Fruit fly (Drosophila melanogaster) whole organism, wandering third instar larva: Measurements from ENCODE around the gene COX8.

ENCODE experiments used
- CG32264 ChIP-seq: fragments of 200-800 bp; sonication (Bioruptor generic); optimal IDR thresholded peaks from 2 replicates; lab custom pipeline; 2016; ENCODE audit warnings: missing biosample characterization, missing genetic modification characterization
- CrebA ChIP-seq: fragments of 200-800 bp; sonication (Bioruptor generic); optimal IDR thresholded peaks from 2 replicates; lab custom pipeline; 2016; ENCODE audit warnings: missing biosample characterization, mild to moderate bottlenecking, missing genetic modification characterization, borderline replicate concordance
- Dfd ChIP-seq: fragments of >200 bp; optimal IDR thresholded peaks from 2 replicates; lab custom pipeline; 2017; ENCODE audit warnings: missing biosample characterization, missing genetic modification characterization
- HLH106 ChIP-seq: fragments of 200-800 bp; optimal IDR thresholded peaks from 3 replicates; lab custom pipeline; 2019; ENCODE audit warnings: missing biosample characterization, mild to moderate bottlenecking, missing genetic modification characterization, moderate library complexity
- Hnf4 ChIP-seq: fragments of 200-800 bp; sonication (Bioruptor generic); optimal IDR thresholded peaks from 2 replicates; lab custom pipeline; 2016; ENCODE audit warnings: missing biosample characterization, mild to moderate bottlenecking, missing genetic modification characterization
- Hr78 ChIP-seq: fragments of >200 bp; optimal IDR thresholded peaks from 2 replicates; lab custom pipeline; 2017; ENCODE audit warnings: missing biosample characterization, missing genetic modification characterization
- Hr83 ChIP-seq: fragments of 200-300 bp; sonication (Bioruptor generic); optimal IDR thresholded peaks from 2 replicates; lab custom pipeline; 2016; ENCODE audit warnings: missing biosample characterization, mild to moderate bottlenecking, missing genetic modification characterization, moderate library complexity; ENCODE audit not compliant: poor library complexity, severe bottlenecking
- Jra ChIP-seq: sonication (Bioruptor generic); optimal IDR thresholded peaks from 2 replicates; lab custom pipeline; 2016; ENCODE audit warnings: missing biosample characterization, missing genetic modification characterization
- Mio ChIP-seq: sonication (Bioruptor generic); optimal IDR thresholded peaks from 2 replicates; lab custom pipeline; 2016; ENCODE audit warnings: missing biosample characterization, missing genetic modification characterization
- N ChIP-seq: fragments of >200 bp; optimal IDR thresholded peaks from 2 replicates; lab custom pipeline; 2018; ENCODE audit warnings: missing biosample characterization, missing external identifiers, missing genetic modification characterization
- OdsH ChIP-seq: fragments of 200-800 bp; sonication (Bioruptor generic); optimal IDR thresholded peaks from 2 replicates; lab custom pipeline; 2016; ENCODE audit warnings: missing biosample characterization, mild to moderate bottlenecking, missing genetic modification characterization
- Rel ChIP-seq, 2 experiments: fragments of 200-800 bp; sonication (Bioruptor generic) in 1 of 2; optimal IDR thresholded peaks; 2 replicates in 1 of 2; 3 replicates in 1 of 2; lab custom pipeline; 2016 to 2019; ENCODE audit warnings: mild to moderate bottlenecking in 2 of 2, missing biosample characterization in 2 of 2, missing genetic modification characterization in 2 of 2, moderate library complexity in 1 of 2
- Vsx2 ChIP-seq: fragments of 200-300, 225-300 bp; sonication (Bioruptor generic); optimal IDR thresholded peaks from 2 replicates; lab custom pipeline; 2018; ENCODE audit warnings: missing biosample characterization, missing genetic modification characterization; ENCODE audit not compliant: partially characterized antibody
- brk ChIP-seq: fragments of 200-800 bp; sonication (Bioruptor generic); optimal IDR thresholded peaks from 2 replicates; lab custom pipeline; 2016; ENCODE audit warnings: missing biosample characterization, mild to moderate bottlenecking, missing genetic modification characterization
- dl ChIP-seq, 2 experiments: fragments of 175-275, 200-275 bp in 1 of 2; fragments of 200-275 bp in 1 of 2; sonication (Bioruptor generic); optimal IDR thresholded peaks; lab custom pipeline; 2018; ENCODE audit warnings: mild to moderate bottlenecking in 2 of 2, missing biosample characterization in 2 of 2, missing genetic modification characterization in 2 of 2, moderate library complexity in 2 of 2; ENCODE audit not compliant: partially characterized antibody in 2 of 2, insufficient read depth in 1 of 2
- dmrt93B ChIP-seq: fragments of 200-800 bp; sonication (Bioruptor generic); optimal IDR thresholded peaks from 2 replicates; lab custom pipeline; 2018; ENCODE audit warnings: missing biosample characterization, mild to moderate bottlenecking, missing genetic modification characterization
- dsf ChIP-seq: sonication (Bioruptor generic); optimal IDR thresholded peaks from 2 replicates; lab custom pipeline; 2016; ENCODE audit warnings: missing biosample characterization, missing genetic modification characterization, borderline replicate concordance
- ey ChIP-seq: fragments of 200-800 bp; sonication (Bioruptor generic); optimal IDR thresholded peaks from 2 replicates; lab custom pipeline; 2016; ENCODE audit warnings: missing biosample characterization, missing genetic modification characterization
- fru ChIP-seq: fragments of 200-800 bp; sonication (Bioruptor generic); optimal IDR thresholded peaks from 3 replicates; lab custom pipeline; 2016; ENCODE audit warnings: missing biosample characterization, mild to moderate bottlenecking, missing genetic modification characterization
- lola ChIP-seq: fragments of >200 bp; optimal IDR thresholded peaks from 2 replicates; lab custom pipeline; 2017; ENCODE audit warnings: missing biosample characterization, missing genetic modification characterization
- psq ChIP-seq: fragments of 200-800 bp; sonication (Bioruptor generic); optimal IDR thresholded peaks from 3 replicates; lab custom pipeline; 2017; ENCODE audit warnings: missing biosample characterization, mild to moderate bottlenecking, missing genetic modification characterization, moderate library complexity
- sage ChIP-seq: fragments of 200-800 bp; sonication (Bioruptor generic); optimal IDR thresholded peaks from 2 replicates; lab custom pipeline; 2016; ENCODE audit warnings: missing biosample characterization, mild to moderate bottlenecking, missing genetic modification characterization
- tai ChIP-seq: sonication (Bioruptor generic); optimal IDR thresholded peaks from 2 replicates; lab custom pipeline; 2016; ENCODE audit warnings: missing biosample characterization, missing genetic modification characterization

Gene COX8

dm6 chr3L:21538893-21539244 lies 378 bp downstream of the COX8 start:
- TF ChIP-seq Jra (GFP tag; lab: Kevin White, UChicago) (no peak), dsf (GFP tag; lab: Kevin White, UChicago) (no peak), CrebA (GFP tag; lab: Kevin White, UChicago) (no peak)

- peak; percentile 2 for TF ChIP-seq ey (GFP tag; lab: Kevin White, UChicago)
- TF ChIP-seq Hr83 (GFP tag; lab: Kevin White, UChicago), result peak; percentile 61
- TF ChIP-seq OdsH (GFP tag; lab: Kevin White, UChicago), result no peak
- TF ChIP-seq tai, result peak; percentile 75
- TF ChIP-seq N (GFP tag; lab: Kevin White, UChicago), result no peak
- TF ChIP-seq Dfd (GFP tag; lab: Kevin White, UChicago), result no peak
- no peak for TF ChIP-seq lola (GFP tag; lab: Kevin White, UChicago)
- peak; percentile 31 for TF ChIP-seq Jra (GFP tag; lab: Kevin White, UChicago)
- TF ChIP-seq Hr78 (GFP tag; lab: Kevin White, UChicago), result no peak
- TF ChIP-seq fru (GFP tag; lab: Kevin White, UChicago), result no peak
- TF ChIP-seq HLH106 (tag; lab: Kevin White, UChicago), result no peak
- TF ChIP-seq Rel (GFP tag; optimal IDR thresholded peaks at IDR 0.05; lab: Kevin White, UChicago), result no peak
- TF ChIP-seq Rel (tag; optimal IDR thresholded peaks at IDR 0.05; lab: Kevin White, UChicago), result peak; percentile 73
- TF ChIP-seq Mio, result no peak
- no peak for TF ChIP-seq dmrt93B
- TF ChIP-seq Hnf4 (GFP tag; lab: Kevin White, UChicago), result peak; percentile 57
- no peak for TF ChIP-seq CG32264 (GFP tag; lab: Kevin White, UChicago)
- no peak for TF ChIP-seq dl (GFP tag; optimal IDR thresholded peaks at IDR 0.05; lab: Kevin White, UChicago; ENCODE audit: insufficient read depth in 1 of 2, partially characterized antibody in 2 of 2)
- TF ChIP-seq, all 38 proteins: peak for 6
These were observed 2.4 kb downstream of the COX8 start, which contains the start of gene Rpn10 for dm6 chr3L:21536857-21537256. Rpn10 (plus strand) TSS chr3L:21537000.

dm6 chr3L:21534360-21534759 lies 4.9 kb downstream of the COX8 start, which contains the start of gene ppk5:
ppk5 (plus strand) TSS chr3L:21534660.
- TF ChIP-seq dmrt93B, result no peak
- TF ChIP-seq, all 38 proteins: peak for 0

- TF ChIP-seq Rel (GFP tag; optimal IDR thresholded peaks at IDR 0.05; lab: Kevin White, UChicago) (no peak), Rel (tag; optimal IDR thresholded peaks at IDR 0.05; lab: Kevin White, UChicago) (peak; percentile 41), psq (GFP tag; lab: Kevin White, UChicago) (no peak)
These were observed 5.8 kb downstream of the COX8 start, which contains the start of gene Mkrn1 for dm6 chr3L:21533270-21533948. Mkrn1 (minus strand) TSS chr3L:21533713.

dm6 chr3L:21529108-21529507 lies 10.1 kb downstream of the COX8 start, which contains the start of gene Arv1:
Arv1 (minus strand) TSS chr3L:21529333.
- peak; percentile 21 for TF ChIP-seq brk (GFP tag; lab: Kevin White, UChicago)
- no peak for TF ChIP-seq Vsx2 (GFP tag; lab: Kevin White, UChicago)
- TF ChIP-seq, all 38 proteins: peak for 1

- peak; percentile 19 for TF ChIP-seq OdsH (GFP tag; lab: Kevin White, UChicago)
- peak; percentile 15 for TF ChIP-seq psq (GFP tag; lab: Kevin White, UChicago)
- TF ChIP-seq sage, result peak; percentile 47
- peak; percentile 34 for TF ChIP-seq Hnf4 (GFP tag; lab: Kevin White, UChicago)
- no peak for TF ChIP-seq lola (GFP tag; lab: Kevin White, UChicago)
- TF ChIP-seq, all 38 proteins: peak for 4
These were observed 15.0 kb downstream of the COX8 start for dm6 chr3L:21524071-21524889.
